Worm (Caenorhabditis elegans) whole organism, mixed stage, embryonic: Measurements from ENCODE around the gene ZK1320.5.

Source experiments
- bed-3 ChIP-seq: fragments of 200-800 bp; sonication (Bioruptor generic); optimal IDR thresholded peaks from 3 replicates; lab custom pipeline; 2018; ENCODE audit warnings: mild to moderate bottlenecking, missing genetic modification characterization, moderate library complexity, missing compliant biosample characterization
- blmp-1 ChIP-seq: fragments of 150-350 bp; optimal IDR thresholded peaks from 2 replicates; lab custom pipeline; 2014; ENCODE audit warnings: missing biosample characterization, missing genetic modification characterization
- ceh-39 ChIP-seq: fragments of 150-350 bp; optimal IDR thresholded peaks from 2 replicates; lab custom pipeline; 2014; ENCODE audit warnings: missing biosample characterization, missing genetic modification characterization
- ceh-43 ChIP-seq: fragments of 200-800 bp; sonication (Bioruptor generic); optimal IDR thresholded peaks from 2 replicates; lab custom pipeline; 2018; ENCODE audit warnings: mild to moderate bottlenecking, missing genetic modification characterization, moderate library complexity, missing compliant biosample characterization
- ceh-83 ChIP-seq: fragments of 200-800 bp; sonication (Bioruptor generic); optimal IDR thresholded peaks from 2 replicates; lab custom pipeline; 2018; ENCODE audit warnings: mild to moderate bottlenecking, missing genetic modification characterization, missing compliant biosample characterization
- ces-1 ChIP-seq: fragments of 150-350 bp; optimal IDR thresholded peaks from 2 replicates; lab custom pipeline; 2014; ENCODE audit warnings: missing biosample characterization, missing genetic modification reagents, missing genetic modification characterization
- cnd-1 ChIP-seq: fragments of 200-800 bp; sonication (Bioruptor generic); optimal IDR thresholded peaks from 2 replicates; lab custom pipeline; 2018; ENCODE audit warnings: mild to moderate bottlenecking, missing genetic modification characterization, missing compliant biosample characterization
- drap-1 ChIP-seq: fragments of 200-800 bp; sonication (Bioruptor generic); optimal IDR thresholded peaks from 3 replicates; lab custom pipeline; 2018; ENCODE audit warnings: mild to moderate bottlenecking, missing genetic modification characterization, missing compliant biosample characterization
- elt-1 ChIP-seq: sonication (generic microtip); optimal IDR thresholded peaks from 2 replicates; lab custom pipeline; 2017; ENCODE audit warnings: missing genetic modification characterization, mild to moderate bottlenecking, missing compliant biosample characterization, antibody characterized with exemption, moderate library complexity, borderline replicate concordance; ENCODE audit not compliant: insufficient read depth
- flh-1 ChIP-seq: fragments of 200-800 bp; sonication (Bioruptor generic); optimal IDR thresholded peaks from 2 replicates; lab custom pipeline; 2018; ENCODE audit warnings: mild to moderate bottlenecking, missing genetic modification characterization, moderate library complexity, missing compliant biosample characterization
- ham-2 ChIP-seq: fragments of 200-800 bp; sonication (Bioruptor generic); optimal IDR thresholded peaks from 2 replicates; lab custom pipeline; 2018; ENCODE audit warnings: mild to moderate bottlenecking, missing genetic modification characterization, missing compliant biosample characterization
- hlh-1 ChIP-seq: fragments of 150-350 bp; optimal IDR thresholded peaks from 2 replicates; lab custom pipeline; 2014; ENCODE audit warnings: missing biosample characterization, missing genetic modification reagents, missing genetic modification characterization
- lin-13 ChIP-seq: fragments of 150-350 bp; optimal IDR thresholded peaks from 2 replicates; lab custom pipeline; 2014; ENCODE audit warnings: missing biosample characterization, missing genetic modification characterization
- lin-32 ChIP-seq: fragments of 200-800 bp; sonication (Bioruptor generic); optimal IDR thresholded peaks from 2 replicates; lab custom pipeline; 2018; ENCODE audit warnings: mild to moderate bottlenecking, missing genetic modification characterization, missing compliant biosample characterization
- lsy-2 ChIP-seq: fragments of 150-350 bp; optimal IDR thresholded peaks from 2 replicates; lab custom pipeline; 2014; ENCODE audit warnings: missing biosample characterization, missing genetic modification characterization
- mab-5 ChIP-seq: fragments of 150-350 bp; optimal IDR thresholded peaks from 2 replicates; lab custom pipeline; 2014; ENCODE audit warnings: missing biosample characterization, missing genetic modification characterization
- mep-1 ChIP-seq: fragments of 150-350 bp; optimal IDR thresholded peaks from 2 replicates; lab custom pipeline; 2017; ENCODE audit warnings: missing biosample characterization, missing genetic modification reagents, missing genetic modification characterization, inconsistent platforms
- mls-2 ChIP-seq: sonication (generic microtip); optimal IDR thresholded peaks from 2 replicates; lab custom pipeline; 2016; ENCODE audit warnings: mild to moderate bottlenecking, missing genetic modification characterization, moderate library complexity, missing compliant biosample characterization
- nhr-12 ChIP-seq: fragments of 150-350 bp; optimal IDR thresholded peaks from 2 replicates; lab custom pipeline; 2014; ENCODE audit warnings: missing biosample characterization, missing genetic modification characterization
- nhr-2 ChIP-seq: fragments of 150-350 bp; optimal IDR thresholded peaks from 2 replicates; lab custom pipeline; 2014; ENCODE audit warnings: missing biosample characterization, missing genetic modification characterization
- nhr-237 ChIP-seq: fragments of 150-350 bp; optimal IDR thresholded peaks from 2 replicates; lab custom pipeline; 2014; ENCODE audit warnings: missing biosample characterization, missing genetic modification characterization
- nhr-28 ChIP-seq: fragments of 150-350 bp; optimal IDR thresholded peaks from 2 replicates; lab custom pipeline; 2014; ENCODE audit warnings: missing biosample characterization, missing genetic modification characterization
- nhr-76 ChIP-seq: sonication (generic microtip); optimal IDR thresholded peaks from 2 replicates; lab custom pipeline; 2017; ENCODE audit warnings: missing biosample characterization, missing genetic modification characterization
- pha-4 ChIP-seq: fragments of 150-350 bp; optimal IDR thresholded peaks from 2 replicates; lab custom pipeline; 2018; ENCODE audit warnings: missing biosample characterization, missing genetic modification reagents, missing genetic modification characterization
- sem-2 ChIP-seq: fragments of 200-800 bp; sonication (Bioruptor generic); optimal IDR thresholded peaks from 2 replicates; lab custom pipeline; 2018; ENCODE audit warnings: mild to moderate bottlenecking, missing genetic modification characterization, missing compliant biosample characterization
- snpc-4 ChIP-seq: fragments of 150-350 bp; optimal IDR thresholded peaks from 2 replicates; lab custom pipeline; 2014; ENCODE audit warnings: missing biosample characterization, missing genetic modification characterization
- sptf-1 ChIP-seq: sonication (generic microtip); optimal IDR thresholded peaks from 2 replicates; lab custom pipeline; 2017; ENCODE audit warnings: mild to moderate bottlenecking, missing genetic modification characterization, moderate library complexity, missing compliant biosample characterization
- unc-120 ChIP-seq: sonication (generic microtip); optimal IDR thresholded peaks from 2 replicates; lab custom pipeline; 2017; ENCODE audit warnings: missing genetic modification characterization, missing compliant biosample characterization; ENCODE audit not compliant: poor library complexity, severe bottlenecking
- unc-39 ChIP-seq: fragments of 150-350 bp; optimal IDR thresholded peaks from 2 replicates; lab custom pipeline; 2014; ENCODE audit warnings: missing biosample characterization, missing genetic modification characterization
- unc-62 ChIP-seq: fragments of 150-350 bp; optimal IDR thresholded peaks from 2 replicates; lab custom pipeline; 2014; ENCODE audit warnings: missing biosample characterization, missing genetic modification reagents, missing genetic modification characterization
- zip-8 ChIP-seq: fragments of 150-350 bp; optimal IDR thresholded peaks from 2 replicates; lab custom pipeline; 2014; ENCODE audit warnings: missing biosample characterization, missing genetic modification characterization
- ztf-11 ChIP-seq: fragments of 150-350 bp; optimal IDR thresholded peaks from 2 replicates; lab custom pipeline; 2014; ENCODE audit warnings: missing biosample characterization, missing genetic modification characterization

Gene ZK1320.5

ce11 chrII:9658915-9659314 is 6.6 kb downstream of the ZK1320.5 start, which contains the start of gene ZK1320.2:
Gene ZK1320.2, minus strand, starts transcription at chrII:9659002.
- TF ChIP-seq flh-1 (GFP tag; lab: Kevin White, UChicago), result no peak
- TF ChIP-seq cnd-1 (tag; lab: Kevin White, UChicago), result no peak
- no peak for TF ChIP-seq unc-120
- TF ChIP-seq elt-1 (tag; lab: Kevin White, UChicago), result no peak
- no peak for TF ChIP-seq ztf-11 (tag; lab: Kevin White, UChicago)
- no peak for TF ChIP-seq hlh-1 (tag; lab: Kevin White, UChicago)
- TF ChIP-seq unc-39, result no peak
- TF ChIP-seq mls-2 (tag; lab: Kevin White, UChicago), result no peak
- no peak for TF ChIP-seq blmp-1 (tag; lab: Kevin White, UChicago)
- TF ChIP-seq ceh-83 (GFP tag; lab: Kevin White, UChicago), result no peak
- TF ChIP-seq nhr-12 (tag; lab: Kevin White, UChicago), result no peak
- TF ChIP-seq drap-1 (GFP tag; lab: Kevin White, UChicago), result no peak
- TF ChIP-seq pha-4 (tag; lab: Kevin White, UChicago), result no peak
- TF ChIP-seq, all 35 proteins: peak for 0

DNA sequence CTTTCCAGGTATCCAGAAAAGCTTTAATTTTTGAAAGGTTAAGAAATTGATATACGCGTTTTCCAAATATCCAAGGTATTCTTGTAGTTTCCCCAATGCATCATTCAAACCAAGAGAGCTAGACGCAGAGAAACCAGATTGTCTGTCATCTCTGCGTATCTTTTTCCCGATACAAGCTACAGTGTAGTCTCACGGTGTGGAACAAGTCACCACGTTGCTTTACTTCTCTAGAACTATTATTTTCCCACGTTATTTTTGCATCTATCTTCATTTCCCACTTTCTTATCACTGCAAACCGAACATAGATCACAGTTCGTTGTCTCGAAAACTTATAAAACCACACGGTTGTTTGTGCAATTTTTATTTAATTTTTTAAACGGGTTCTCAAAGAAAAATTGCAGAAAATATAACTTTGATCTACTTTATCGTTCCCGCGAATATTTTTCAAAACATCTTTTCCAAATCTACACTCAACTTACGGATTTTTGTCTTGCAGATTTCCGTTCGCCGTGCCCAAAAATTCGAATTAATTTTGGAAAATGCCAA is 9.2 kb downstream of the ZK1320.5 start, which contains the start of gene gstk-1:
gstk-1 (plus strand) TSS at position 496 of the 546 bp plus-strand sequence.
- TF ChIP-seq drap-1 (GFP tag; lab: Kevin White, UChicago) (no peak), mep-1 (tag; lab: Kevin White, UChicago) (no peak), bed-3 (no peak), ham-2 (GFP tag; lab: Kevin White, UChicago) (no peak), ceh-39 (tag; lab: Kevin White, UChicago) (no peak), mls-2 (tag; lab: Kevin White, UChicago) (no peak), lin-13 (no peak), ceh-43 (GFP tag; lab: Kevin White, UChicago) (no peak), hlh-1 (tag; lab: Kevin White, UChicago) (no peak), flh-1 (GFP tag; lab: Kevin White, UChicago) (no peak), snpc-4 (tag; lab: Kevin White, UChicago) (no peak), sem-2 (GFP tag; lab: Kevin White, UChicago) (no peak), zip-8 (tag; lab: Kevin White, UChicago) (no peak), nhr-28 (no peak)

DNA sequence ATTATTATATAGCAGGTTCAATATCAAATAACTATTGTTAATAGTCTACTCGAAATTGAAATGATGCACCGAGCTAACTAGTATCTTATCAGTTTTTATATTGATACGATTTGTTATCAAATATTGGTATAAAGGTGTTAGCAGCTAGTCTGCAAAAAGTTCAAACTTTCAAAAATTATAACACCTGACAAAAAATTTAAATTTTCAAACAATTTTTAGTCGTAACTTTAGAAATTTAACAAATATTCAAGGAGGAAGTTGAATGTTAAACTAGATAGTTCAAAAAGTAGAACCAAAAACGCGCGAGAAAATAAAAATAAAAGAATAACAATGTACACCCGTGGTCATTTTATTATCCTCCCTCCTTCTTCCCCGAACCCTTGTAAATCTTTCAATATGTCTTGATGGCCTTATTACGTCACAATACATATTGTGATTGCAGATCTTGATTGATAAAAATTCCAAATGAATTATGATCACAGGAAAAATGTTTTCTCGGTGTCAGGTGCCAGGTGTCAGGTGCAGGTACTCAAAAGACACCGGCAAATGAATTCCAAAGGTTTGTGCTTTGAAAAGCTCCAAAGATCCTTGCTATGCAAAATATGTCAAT is 9.8 kb downstream of the ZK1320.5 start, which contains the start of gene ZK1307.1:
ZK1307.1 (minus strand) TSS at position 51 of the 610 bp plus-strand sequence.
- TF ChIP-seq ham-2 (GFP tag; lab: Kevin White, UChicago) (no peak), unc-39 (no peak), elt-1 (tag; lab: Kevin White, UChicago) (peak; percentile 12), nhr-12 (tag; lab: Kevin White, UChicago) (no peak), zip-8 (tag; lab: Kevin White, UChicago) (peak; percentile 69), unc-62 (peak; percentile 39), mls-2 (tag; lab: Kevin White, UChicago) (no peak)
- TF ChIP-seq, all 35 proteins: peak for 3

DNA sequence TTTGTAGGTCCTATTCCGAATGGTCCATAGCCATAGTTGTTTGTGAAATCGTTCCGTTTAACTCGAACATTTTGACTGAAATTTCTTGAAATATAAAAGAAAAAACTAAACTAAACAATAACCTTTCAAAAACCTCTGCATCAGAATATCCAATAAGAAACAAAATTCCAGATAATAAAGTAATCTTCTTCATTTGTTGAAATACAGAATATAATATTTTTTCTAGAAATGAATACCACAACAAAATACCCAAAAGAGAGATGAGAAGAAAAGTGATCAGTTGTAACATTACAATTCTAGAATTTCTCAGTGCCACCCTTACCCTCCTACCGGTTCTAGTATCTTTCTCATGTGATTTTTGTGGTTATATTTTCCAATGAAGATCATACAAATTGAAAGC is 11.8 kb downstream of the ZK1320.5 start, which contains the start of gene ZK1307.2:
ZK1307.2 (minus strand) TSS at position 274 of the 400 bp plus-strand sequence.
- TF ChIP-seq nhr-12 (tag; lab: Kevin White, UChicago) (no peak), mls-2 (tag; lab: Kevin White, UChicago) (no peak), lin-13 (no peak), nhr-76 (tag; lab: Kevin White, UChicago) (no peak), unc-39 (no peak), lin-32 (GFP tag; lab: Kevin White, UChicago) (no peak), zip-8 (tag; lab: Kevin White, UChicago) (no peak), flh-1 (GFP tag; lab: Kevin White, UChicago) (no peak), mab-5 (tag; lab: Kevin White, UChicago) (no peak), lsy-2 (no peak), nhr-2 (tag; lab: Kevin White, UChicago) (no peak), nhr-237 (tag; lab: Kevin White, UChicago) (no peak), ces-1 (GFP tag; lab: Kevin White, UChicago) (no peak), sptf-1 (tag; lab: Kevin White, UChicago) (no peak)
